Worm (Caenorhabditis elegans) whole organism, L3 larva: Measurements from ENCODE around the gene tbc-6.

Source experiments
- R02D3.7 ChIP-seq: fragments of 150-350 bp; optimal IDR thresholded peaks from 2 replicates; lab custom pipeline; 2014; ENCODE audit warnings: missing biosample characterization, missing genetic modification characterization
- aly-2 ChIP-seq: fragments of 150-350 bp; optimal IDR thresholded peaks from 2 replicates; lab custom pipeline; 2014; ENCODE audit warnings: missing biosample characterization, missing genetic modification characterization
- ceh-28 ChIP-seq: fragments of 150-350 bp; optimal IDR thresholded peaks from 2 replicates; lab custom pipeline; 2014; ENCODE audit warnings: missing biosample characterization, missing genetic modification reagents, missing genetic modification characterization
- ceh-9 ChIP-seq: sonication (generic microtip); optimal IDR thresholded peaks from 2 replicates; lab custom pipeline; 2018; ENCODE audit warnings: missing biosample characterization, missing genetic modification characterization
- daf-12 ChIP-seq: fragments of 150-350 bp; optimal IDR thresholded peaks from 2 replicates; lab custom pipeline; 2014; ENCODE audit warnings: missing biosample characterization, missing genetic modification reagents, missing genetic modification characterization
- egl-27 ChIP-seq: sonication (generic microtip); optimal IDR thresholded peaks from 4 replicates; lab custom pipeline; 2017; ENCODE audit warnings: missing biosample characterization, missing genetic modification reagents, missing genetic modification characterization
- egl-5 ChIP-seq: fragments of 150-350 bp; optimal IDR thresholded peaks from 2 replicates; lab custom pipeline; 2017; ENCODE audit warnings: missing biosample characterization, missing genetic modification reagents, missing genetic modification characterization, inconsistent platforms
- elt-1 ChIP-seq: fragments of 150-350 bp; optimal IDR thresholded peaks from 2 replicates; lab custom pipeline; 2014; ENCODE audit warnings: missing biosample characterization, missing genetic modification characterization
- elt-2 ChIP-seq: sonication (generic microtip); optimal IDR thresholded peaks from 2 replicates; lab custom pipeline; 2016; ENCODE audit warnings: missing genetic modification reagents, mild to moderate bottlenecking, missing genetic modification characterization, missing compliant biosample characterization
- elt-3 ChIP-seq, 3 experiments: fragments of 150-350 bp in 1 of 3; sonication (generic microtip) in 2 of 3; optimal IDR thresholded peaks; 2 replicates in 2 of 3; 4 replicates in 1 of 3; lab custom pipeline; 2014 to 2017; ENCODE audit warnings: missing biosample characterization in 3 of 3, missing genetic modification characterization in 3 of 3
- fkh-10 ChIP-seq: sonication (generic microtip); optimal IDR thresholded peaks from 2 replicates; lab custom pipeline; 2017; ENCODE audit warnings: missing biosample characterization, missing genetic modification reagents, missing genetic modification characterization
- fkh-2 ChIP-seq: fragments of 150-350 bp; optimal IDR thresholded peaks from 2 replicates; lab custom pipeline; 2014; ENCODE audit warnings: missing biosample characterization, missing genetic modification reagents, missing genetic modification characterization
- hmg-11 ChIP-seq: sonication (generic microtip); optimal IDR thresholded peaks from 2 replicates; lab custom pipeline; 2016; ENCODE audit warnings: missing genetic modification characterization, missing compliant biosample characterization
- jun-1 ChIP-seq: fragments of 150-350 bp; optimal IDR thresholded peaks from 2 replicates; lab custom pipeline; 2014; ENCODE audit warnings: missing biosample characterization, missing genetic modification reagents, missing genetic modification characterization
- lin-15B ChIP-seq: fragments of 150-350 bp; optimal IDR thresholded peaks from 2 replicates; lab custom pipeline; 2014; ENCODE audit warnings: missing biosample characterization, missing genetic modification characterization
- lin-39 ChIP-seq: fragments of 150-350 bp; optimal IDR thresholded peaks from 2 replicates; lab custom pipeline; 2018; ENCODE audit warnings: missing biosample characterization, missing genetic modification reagents, missing genetic modification characterization
- lsy-12 ChIP-seq: sonication (generic microtip); optimal IDR thresholded peaks from 2 replicates; lab custom pipeline; 2016; ENCODE audit warnings: mild to moderate bottlenecking, missing genetic modification characterization, missing compliant biosample characterization
- mdl-1 ChIP-seq: fragments of 150-350 bp; optimal IDR thresholded peaks from 2 replicates; lab custom pipeline; 2014; ENCODE audit warnings: missing biosample characterization, missing genetic modification characterization
- mml-1 ChIP-seq: fragments of 150-350 bp; sonication (generic microtip); optimal IDR thresholded peaks from 3 replicates; lab custom pipeline; 2014; ENCODE audit warnings: missing biosample characterization, missing genetic modification characterization
- nfya-1 ChIP-seq: sonication (generic microtip); optimal IDR thresholded peaks from 2 replicates; lab custom pipeline; 2017; ENCODE audit warnings: missing genetic modification characterization, mild to moderate bottlenecking, missing compliant biosample characterization, antibody characterized with exemption, moderate library complexity; ENCODE audit not compliant: insufficient read depth
- nhr-11 ChIP-seq: fragments of 150-350 bp; optimal IDR thresholded peaks from 2 replicates; lab custom pipeline; 2014; ENCODE audit warnings: missing biosample characterization, missing genetic modification characterization
- nhr-12 ChIP-seq: fragments of 150-350 bp; optimal IDR thresholded peaks from 2 replicates; lab custom pipeline; 2014; ENCODE audit warnings: missing biosample characterization, missing genetic modification characterization
- nhr-23 ChIP-seq: fragments of 150-350 bp; optimal IDR thresholded peaks from 2 replicates; lab custom pipeline; 2014; ENCODE audit warnings: missing biosample characterization, missing genetic modification reagents, missing genetic modification characterization
- nhr-237 ChIP-seq: fragments of 150-350 bp; optimal IDR thresholded peaks from 2 replicates; lab custom pipeline; 2014; ENCODE audit warnings: missing biosample characterization, missing genetic modification characterization
- nhr-25 ChIP-seq: sonication (generic microtip); optimal IDR thresholded peaks from 2 replicates; lab custom pipeline; 2017; ENCODE audit warnings: missing biosample characterization, missing genetic modification characterization
- nhr-43 ChIP-seq: sonication (generic microtip); optimal IDR thresholded peaks from 2 replicates; lab custom pipeline; 2016; ENCODE audit warnings: mild to moderate bottlenecking, missing genetic modification characterization, missing compliant biosample characterization; ENCODE audit not compliant: poor library complexity, severe bottlenecking
- nhr-77 ChIP-seq: fragments of 150-350 bp; optimal IDR thresholded peaks from 2 replicates; lab custom pipeline; 2014; ENCODE audit warnings: missing biosample characterization, missing genetic modification characterization
- pha-4 ChIP-seq: fragments of 150-350 bp; optimal IDR thresholded peaks from 2 replicates; lab custom pipeline; 2014; ENCODE audit warnings: missing biosample characterization, missing genetic modification reagents, missing genetic modification characterization
- pqm-1 ChIP-seq: fragments of 150-350 bp; optimal IDR thresholded peaks from 2 replicates; lab custom pipeline; 2017; ENCODE audit warnings: missing biosample characterization, missing genetic modification characterization, inconsistent platforms
- sea-2 ChIP-seq: fragments of 150-350 bp; sonication (generic microtip); optimal IDR thresholded peaks from 4 replicates; lab custom pipeline; 2014; ENCODE audit warnings: missing biosample characterization, missing genetic modification reagents, missing genetic modification characterization
- skn-1 ChIP-seq: fragments of 150-350 bp; optimal IDR thresholded peaks from 2 replicates; lab custom pipeline; 2014; ENCODE audit warnings: missing biosample characterization, missing genetic modification characterization
- snpc-4 ChIP-seq: fragments of 150-350 bp; optimal IDR thresholded peaks from 2 replicates; lab custom pipeline; 2014; ENCODE audit warnings: missing biosample characterization, missing genetic modification characterization
- tbx-2 ChIP-seq: sonication (generic microtip); optimal IDR thresholded peaks from 2 replicates; lab custom pipeline; 2016; ENCODE audit warnings: mild to moderate bottlenecking, missing genetic modification characterization, missing compliant biosample characterization
- unc-62 ChIP-seq: fragments of 150-350 bp; sonication (generic microtip); optimal IDR thresholded peaks from 4 replicates; lab custom pipeline; 2014; ENCODE audit warnings: missing biosample characterization, missing genetic modification reagents, missing genetic modification characterization
- zag-1 ChIP-seq: fragments of 150-350 bp; optimal IDR thresholded peaks from 2 replicates; lab custom pipeline; 2014; ENCODE audit warnings: missing biosample characterization, missing genetic modification characterization
- ztf-4 ChIP-seq: fragments of 150-350 bp; optimal IDR thresholded peaks from 2 replicates; lab custom pipeline; 2014; ENCODE audit warnings: missing biosample characterization, missing genetic modification characterization

tbc-6 gene

ce11 chrII:6845006-6845459 lies 2.9 kb upstream of the tbc-6 start:
- TF ChIP-seq aly-2 (tag; lab: Kevin White, UChicago) (no peak), lsy-12 (tag; lab: Kevin White, UChicago) (no peak), elt-2 (tag; lab: Kevin White, UChicago) (peak; percentile 39)
- TF ChIP-seq, all 47 proteins: peak for 1

- TF ChIP-seq elt-3 (tag; optimal IDR thresholded peaks at IDR 0.05; lab: Kevin White, UChicago): no peak
- TF ChIP-seq egl-27 (tag; lab: Kevin White, UChicago): no peak
- no peak for TF ChIP-seq egl-5
- no peak for TF ChIP-seq fkh-2 (tag; lab: Kevin White, UChicago)
- no peak for TF ChIP-seq lin-15B (tag; lab: Kevin White, UChicago)
- TF ChIP-seq nhr-12: no peak
- TF ChIP-seq elt-2 (tag; lab: Kevin White, UChicago): no peak
- TF ChIP-seq nfya-1 (tag; lab: Kevin White, UChicago): no peak
- no peak for TF ChIP-seq mdl-1 (tag; lab: Kevin White, UChicago)
- TF ChIP-seq tbx-2: no peak
- TF ChIP-seq skn-1 (tag; lab: Kevin White, UChicago): no peak
- TF ChIP-seq nhr-43 (tag; lab: Kevin White, UChicago): no peak
- TF ChIP-seq nhr-25 (tag; lab: Kevin White, UChicago): no peak
- no peak for TF ChIP-seq daf-12 (tag; lab: Kevin White, UChicago)
- TF ChIP-seq lin-39 (tag; lab: Kevin White, UChicago): no peak
- TF ChIP-seq ceh-28 (tag; lab: Kevin White, UChicago): no peak
- no peak for TF ChIP-seq elt-1 (tag; lab: Kevin White, UChicago)
Observed at ce11 chrII:6846723-6847122, 1.2 kb upstream of the tbc-6 start.

- TF ChIP-seq nhr-43 (tag; lab: Kevin White, UChicago) (peak; percentile 97), R02D3.7 (peak; percentile 34), snpc-4 (peak; percentile 7), elt-3 (tag; optimal IDR thresholded peaks at IDR 0.05; lab: Kevin White, UChicago) (peak; percentile 52 to 69 (median 56)), nhr-11 (no peak), hmg-11 (tag; lab: Kevin White, UChicago) (no peak), egl-27 (tag; lab: Kevin White, UChicago) (peak; percentile 94), pha-4 (tag; lab: Kevin White, UChicago) (no peak), nhr-25 (tag; lab: Kevin White, UChicago) (peak; percentile 85), sea-2 (GFP tag; lab: Kevin White, UChicago) (no peak), nfya-1 (tag; lab: Kevin White, UChicago) (peak; percentile 40), ztf-4 (tag; lab: Kevin White, UChicago) (no peak), fkh-10 (GFP tag; lab: Kevin White, UChicago) (no peak), nhr-77 (tag; lab: Kevin White, UChicago) (no peak), mdl-1 (tag; lab: Kevin White, UChicago) (peak; percentile 59), mml-1 (tag; lab: Kevin White, UChicago) (no peak), jun-1 (peak; percentile 51), tbx-2 (peak; percentile 42), egl-5 (peak; percentile 38), nhr-23 (peak; percentile 93), ceh-9 (tag; lab: Kevin White, UChicago) (no peak), skn-1 (tag; lab: Kevin White, UChicago) (no peak), daf-12 (tag; lab: Kevin White, UChicago) (no peak), unc-62 (GFP tag; lab: Kevin White, UChicago) (peak; percentile 86), lin-39 (tag; lab: Kevin White, UChicago) (peak; percentile 27), zag-1 (tag; lab: Kevin White, UChicago) (no peak), lsy-12 (tag; lab: Kevin White, UChicago) (peak; percentile 28), nhr-237 (tag; lab: Kevin White, UChicago) (no peak), fkh-2 (tag; lab: Kevin White, UChicago) (no peak), elt-2 (tag; lab: Kevin White, UChicago) (no peak)
Observed at ce11 chrII:6849308-6849707, 1.4 kb downstream of the tbc-6 start.

- TF ChIP-seq pha-4 (tag; lab: Kevin White, UChicago): peak; percentile 93
- no peak for TF ChIP-seq pqm-1 (tag; lab: Kevin White, UChicago)
- TF ChIP-seq, all 47 proteins: peak for 1
Observed at ce11 chrII:6851938-6852337, 4.0 kb downstream of the tbc-6 start, which contains the start of gene C04A2.15. C04A2.15 (plus strand) TSS chrII:6852236.
